Worm (Caenorhabditis elegans) whole organism, L1 larva: Measurements from ENCODE around the gene nhr-112.

ENCODE experiments used
- C16A3.4 ChIP-seq: fragments of 150-350 bp; optimal IDR thresholded peaks from 2 replicates; lab custom pipeline; 2014; ENCODE audit warnings: missing biosample characterization, missing genetic modification characterization
- C34B4.2 ChIP-seq: sonication (generic microtip); optimal IDR thresholded peaks from 2 replicates; lab custom pipeline; 2017; ENCODE audit warnings: mild to moderate bottlenecking, missing genetic modification characterization, missing compliant biosample characterization
- aha-1 ChIP-seq: fragments of 150-350 bp; optimal IDR thresholded peaks from 2 replicates; lab custom pipeline; 2014; ENCODE audit warnings: missing biosample characterization, missing genetic modification characterization
- aly-2 ChIP-seq: fragments of 150-350 bp; optimal IDR thresholded peaks from 2 replicates; lab custom pipeline; 2014; ENCODE audit warnings: missing biosample characterization, missing genetic modification characterization
- blmp-1 ChIP-seq: fragments of 150-350 bp; optimal IDR thresholded peaks from 2 replicates; lab custom pipeline; 2014; ENCODE audit warnings: missing biosample characterization, missing genetic modification characterization
- ceh-63 ChIP-seq: fragments of 200-800 bp; sonication (Bioruptor generic); optimal IDR thresholded peaks from 2 replicates; lab custom pipeline; 2018; ENCODE audit warnings: mild to moderate bottlenecking, missing genetic modification characterization, missing compliant biosample characterization
- ceh-8 ChIP-seq: fragments of 200-800 bp; sonication (Bioruptor generic); optimal IDR thresholded peaks from 2 replicates; lab custom pipeline; 2018; ENCODE audit warnings: mild to moderate bottlenecking, missing genetic modification characterization, moderate library complexity, missing compliant biosample characterization
- ceh-90 ChIP-seq: sonication (generic microtip); optimal IDR thresholded peaks from 2 replicates; lab custom pipeline; 2016; ENCODE audit warnings: missing genetic modification characterization, missing compliant biosample characterization
- ces-1 ChIP-seq: fragments of 150-350 bp; optimal IDR thresholded peaks from 2 replicates; lab custom pipeline; 2014; ENCODE audit warnings: missing biosample characterization, missing genetic modification reagents, missing genetic modification characterization
- dpl-1 ChIP-seq, 3 experiments: fragments of 150-350 bp in 2 of 3; sonication (generic microtip) in 1 of 3; optimal IDR thresholded peaks; 2 replicates each; lab custom pipeline; 2014 to 2017; ENCODE audit warnings: missing biosample characterization in 3 of 3, missing genetic modification characterization in 3 of 3, missing genetic modification reagents in 3 of 3
- dsc-1 ChIP-seq: sonication (generic microtip); optimal IDR thresholded peaks from 2 replicates; lab custom pipeline; 2016; ENCODE audit warnings: mild to moderate bottlenecking, missing genetic modification characterization, missing compliant biosample characterization
- egl-13 ChIP-seq: sonication (generic microtip); optimal IDR thresholded peaks from 2 replicates; lab custom pipeline; 2016; ENCODE audit warnings: missing genotype, missing genetic modification reagents, missing genetic modification characterization, missing compliant biosample characterization
- egl-27 ChIP-seq, 2 experiments: fragments of 150-350 bp in 1 of 2; sonication (generic microtip); optimal IDR thresholded peaks; 3 replicates each; lab custom pipeline; 2017 to 2018; ENCODE audit warnings: missing biosample characterization in 2 of 2, missing genetic modification characterization in 2 of 2, missing genetic modification reagents in 2 of 2
- elt-2 ChIP-seq: sonication (generic microtip); optimal IDR thresholded peaks from 2 replicates; lab custom pipeline; 2016; ENCODE audit warnings: missing genetic modification characterization, mild to moderate bottlenecking, inconsistent platforms, missing compliant biosample characterization, missing genetic modification reagents
- elt-3 ChIP-seq, 6 experiments: fragments of 150-350 bp in 1 of 6; sonication (generic microtip); optimal IDR thresholded peaks; 2 replicates each; lab custom pipeline; 2017 to 2018; ENCODE audit warnings: missing biosample characterization in 6 of 6, missing genetic modification characterization in 6 of 6, inconsistent platforms in 1 of 6
- fos-1 ChIP-seq: fragments of 150-350 bp; optimal IDR thresholded peaks from 2 replicates; lab custom pipeline; 2014; ENCODE audit warnings: missing biosample characterization, missing genetic modification characterization
- hlh-4 ChIP-seq: sonication (generic microtip); optimal IDR thresholded peaks from 2 replicates; lab custom pipeline; 2016; ENCODE audit warnings: mild to moderate bottlenecking, missing genetic modification characterization, missing compliant biosample characterization
- isw-1 ChIP-seq: fragments of 200-800 bp; sonication (Bioruptor generic); IDR thresholded peaks from 2 replicates; pipeline ENCODE4 v1.3.6; 2022; ENCODE audit warnings: missing genetic modification characterization, missing compliant biosample characterization
- lin-39 ChIP-seq: fragments of 150-350 bp; optimal IDR thresholded peaks from 2 replicates; lab custom pipeline; 2014; ENCODE audit warnings: missing biosample characterization, missing genetic modification reagents, missing genetic modification characterization
- mef-2 ChIP-seq: fragments of 150-350 bp; optimal IDR thresholded peaks from 2 replicates; lab custom pipeline; 2014; ENCODE audit warnings: missing biosample characterization, missing genetic modification characterization
- nhr-11 ChIP-seq: fragments of 150-350 bp; optimal IDR thresholded peaks from 2 replicates; lab custom pipeline; 2014; ENCODE audit warnings: missing biosample characterization, missing genetic modification characterization
- nhr-20 ChIP-seq: sonication (generic microtip); optimal IDR thresholded peaks from 2 replicates; lab custom pipeline; 2016; ENCODE audit warnings: mild to moderate bottlenecking, missing genetic modification characterization, missing compliant biosample characterization
- nhr-237 ChIP-seq: fragments of 150-350 bp; optimal IDR thresholded peaks from 2 replicates; lab custom pipeline; 2014; ENCODE audit warnings: missing biosample characterization, missing genetic modification characterization
- nhr-77 ChIP-seq: fragments of 150-350 bp; optimal IDR thresholded peaks from 2 replicates; lab custom pipeline; 2014; ENCODE audit warnings: missing biosample characterization, missing genetic modification characterization
- pax-3 ChIP-seq: fragments of 200-800 bp; sonication (Bioruptor generic); optimal IDR thresholded peaks from 2 replicates; lab custom pipeline; 2018; ENCODE audit warnings: mild to moderate bottlenecking, missing genetic modification characterization, moderate library complexity, missing compliant biosample characterization
- rnt-1 ChIP-seq: sonication (generic microtip); optimal IDR thresholded peaks from 2 replicates; lab custom pipeline; 2016; ENCODE audit warnings: mild to moderate bottlenecking, missing genetic modification characterization, moderate library complexity, missing compliant biosample characterization
- snpc-4 ChIP-seq: fragments of 150-350 bp; optimal IDR thresholded peaks from 2 replicates; lab custom pipeline; 2014; ENCODE audit warnings: missing biosample characterization, missing genetic modification characterization
- sox-4 ChIP-seq: sonication (generic microtip); optimal IDR thresholded peaks from 2 replicates; lab custom pipeline; 2016; ENCODE audit warnings: missing genetic modification characterization, missing compliant biosample characterization
- sptf-1 ChIP-seq: fragments of 150-350 bp; optimal IDR thresholded peaks from 2 replicates; lab custom pipeline; 2014; ENCODE audit warnings: missing biosample characterization, missing genetic modification characterization
- sup-37 ChIP-seq: fragments of 200-800 bp; sonication (Bioruptor generic); optimal IDR thresholded peaks from 2 replicates; lab custom pipeline; 2018; ENCODE audit warnings: mild to moderate bottlenecking, missing genetic modification characterization, missing compliant biosample characterization
- tlp-1 ChIP-seq: fragments of 150-350 bp; optimal IDR thresholded peaks from 2 replicates; lab custom pipeline; 2014; ENCODE audit warnings: missing biosample characterization, missing genetic modification characterization
- unc-30 ChIP-seq: sonication (generic microtip); optimal IDR thresholded peaks from 2 replicates; lab custom pipeline; 2017; ENCODE audit warnings: missing biosample characterization, missing genetic modification characterization
- unc-86 ChIP-seq: sonication (generic microtip); optimal IDR thresholded peaks from 2 replicates; lab custom pipeline; 2016; ENCODE audit warnings: missing genetic modification characterization, missing compliant biosample characterization
- vab-15 ChIP-seq: sonication (generic microtip); optimal IDR thresholded peaks from 2 replicates; lab custom pipeline; 2017; ENCODE audit warnings: missing genotype, mild to moderate bottlenecking, missing genetic modification characterization, missing compliant biosample characterization
- xbp-1 ChIP-seq: sonication (generic microtip); optimal IDR thresholded peaks from 2 replicates; lab custom pipeline; 2016; ENCODE audit warnings: missing genetic modification characterization, missing compliant biosample characterization

nhr-112 gene

ce11 chrV:16692988-16693387 is 30.7 kb downstream of the nhr-112 start:
- TF ChIP-seq aly-2 (tag; lab: Kevin White, UChicago): no peak
- TF ChIP-seq ceh-8: peak; percentile 56

- TF ChIP-seq nhr-237 (tag; lab: Kevin White, UChicago) (no peak), nhr-77 (no peak), nhr-20 (tag; lab: Kevin White, UChicago) (no peak), egl-27 (tag; optimal IDR thresholded peaks at IDR 0.05; lab: Kevin White, UChicago) (no peak), hlh-4 (tag; lab: Kevin White, UChicago) (no peak), tlp-1 (no peak), ceh-90 (tag; lab: Kevin White, UChicago) (no peak), ces-1 (GFP tag; lab: Kevin White, UChicago) (no peak), egl-13 (tag; lab: Kevin White, UChicago) (no peak), dsc-1 (tag; lab: Kevin White, UChicago) (no peak)
Measured at ce11 chrV:16687227-16687626, 36.4 kb downstream of the nhr-112 start, which contains the start of gene srz-102. TSS of gene srz-102 (plus strand) at chrV:16687527.

- TF ChIP-seq dsc-1 (tag; lab: Kevin White, UChicago) (no peak), aha-1 (tag; lab: Kevin White, UChicago) (no peak), nhr-11 (no peak), unc-30 (no peak), isw-1 (no peak), fos-1 (tag; lab: Kevin White, UChicago) (no peak), ceh-63 (GFP tag; lab: Kevin White, UChicago) (no peak), vab-15 (no peak), rnt-1 (tag; lab: Kevin White, UChicago) (no peak)
Measured at ce11 chrV:16685725-16686124, 37.9 kb downstream of the nhr-112 start, which contains the start of gene srw-43. TSS of gene srw-43 (plus strand) at chrV:16686025.

- TF ChIP-seq C34B4.2 (tag; lab: Kevin White, UChicago) (no peak), unc-86 (no peak), nhr-20 (tag; lab: Kevin White, UChicago) (no peak), sup-37 (GFP tag; lab: Kevin White, UChicago) (no peak), mef-2 (tag; lab: Kevin White, UChicago) (no peak), unc-30 (no peak), tlp-1 (no peak)
Measured at ce11 chrV:16683359-16683758, 40.3 kb downstream of the nhr-112 start.

ce11 chrV:16682886-16683285 is 40.8 kb downstream of the nhr-112 start, which contains the start of gene srw-36:
TSS of gene srw-36 (plus strand) at chrV:16683186.
- TF ChIP-seq elt-3 (tag; optimal IDR thresholded peaks at IDR 0.05; lab: Kevin White, UChicago) (no peak), C16A3.4 (tag; lab: Kevin White, UChicago) (no peak), tlp-1 (no peak), vab-15 (no peak), sptf-1 (tag; lab: Kevin White, UChicago) (no peak)

- TF ChIP-seq elt-3 (tag; optimal IDR thresholded peaks at IDR 0.05; lab: Kevin White, UChicago): no peak
Measured at ce11 chrV:16679981-16680380, 43.7 kb downstream of the nhr-112 start, which contains the start of gene srw-44. TSS of gene srw-44 (plus strand) at chrV:16680281.

- no peak for TF ChIP-seq ceh-90 (tag; lab: Kevin White, UChicago)
- TF ChIP-seq C34B4.2 (tag; lab: Kevin White, UChicago): no peak
- TF ChIP-seq snpc-4: no peak
- TF ChIP-seq vab-15: no peak
- TF ChIP-seq ces-1 (GFP tag; lab: Kevin White, UChicago): no peak
- TF ChIP-seq sox-4 (tag; lab: Kevin White, UChicago): no peak
- no peak for TF ChIP-seq dpl-1 (GFP tag; optimal IDR thresholded peaks at IDR 0.05; lab: Kevin White, UChicago)
- no peak for TF ChIP-seq lin-39
- no peak for TF ChIP-seq blmp-1 (tag; lab: Kevin White, UChicago)
- no peak for TF ChIP-seq pax-3 (tag; lab: Kevin White, UChicago)
- TF ChIP-seq dsc-1 (tag; lab: Kevin White, UChicago): no peak
- no peak for TF ChIP-seq elt-2
- TF ChIP-seq xbp-1 (tag; lab: Kevin White, UChicago): no peak
- TF ChIP-seq nhr-77: no peak
Measured at ce11 chrV:16679237-16679636, 44.4 kb downstream of the nhr-112 start, which contains the start of gene srz-103. TSS of gene srz-103 (minus strand) at chrV:16679337.
